Fruit fly (Drosophila melanogaster) whole organism, embryonic: Measurements from ENCODE around the gene mRpL12.

ENCODE experiments used
- Asciz ChIP-seq: fragments of 200-800 bp; sonication (Bioruptor generic); optimal IDR thresholded peaks from 2 replicates; lab custom pipeline; 2017; ENCODE audit warnings: missing biosample characterization, mild to moderate bottlenecking, missing genetic modification characterization, missing genetic modification reagents
- B-H1 ChIP-seq: fragments of 200-800 bp; sonication (Bioruptor generic); IDR thresholded peaks from 3 replicates; pipeline ENCODE4 v1.3.6; 2022; ENCODE audit warnings: missing biosample characterization, missing genetic modification characterization
- Bdp1 ChIP-seq: fragments of 200-800 bp; sonication (Bioruptor generic); optimal IDR thresholded peaks from 3 replicates; lab custom pipeline; 2016; ENCODE audit warnings: missing biosample characterization, missing genetic modification characterization
- Blimp-1 ChIP-seq: fragments of 200-800 bp; sonication (Bioruptor generic); optimal IDR thresholded peaks from 3 replicates; lab custom pipeline; 2018; ENCODE audit warnings: missing biosample characterization, missing genetic modification characterization, mild to moderate bottlenecking, moderate library complexity, missing genetic modification reagents
- CG10979 ChIP-seq: fragments of 200-800 bp; sonication (Bioruptor generic); optimal IDR thresholded peaks from 2 replicates; lab custom pipeline; 2018; ENCODE audit warnings: missing biosample characterization, mild to moderate bottlenecking, missing genetic modification characterization, moderate library complexity
- CG11093 ChIP-seq: fragments of 200-800 bp; sonication (Bioruptor generic); IDR thresholded peaks from 3 replicates; pipeline ENCODE4 v1.3.6; 2022; ENCODE audit warnings: missing biosample characterization, missing genetic modification characterization
- CG11560 ChIP-seq: fragments of 200-800 bp; sonication (Bioruptor generic); IDR thresholded peaks from 3 replicates; pipeline ENCODE4 v1.3.6; 2022; ENCODE audit warnings: missing biosample characterization, missing genetic modification characterization
- CG12659 ChIP-seq: fragments of 200-800 bp; sonication (Bioruptor generic); optimal IDR thresholded peaks from 3 replicates; lab custom pipeline; 2017; ENCODE audit warnings: mild to moderate bottlenecking, missing biosample characterization, missing genetic modification reagents, missing genetic modification characterization
- CG13424 ChIP-seq: fragments of 200-800 bp; sonication (Bioruptor generic); optimal IDR thresholded peaks from 2 replicates; lab custom pipeline; 2019; ENCODE audit warnings: missing biosample characterization, mild to moderate bottlenecking, missing genetic modification characterization, moderate library complexity
- CG18011 ChIP-seq: fragments of 200-800 bp; sonication (Bioruptor generic); optimal IDR thresholded peaks from 2 replicates; lab custom pipeline; 2017; ENCODE audit warnings: missing biosample characterization, missing genetic modification characterization, mild to moderate bottlenecking, moderate library complexity, missing genotype
- CG2712 ChIP-seq: fragments of 200-800 bp; optimal IDR thresholded peaks from 3 replicates; lab custom pipeline; 2019; ENCODE audit warnings: missing biosample characterization, mild to moderate bottlenecking, missing genetic modification characterization, moderate library complexity
- CG31365 ChIP-seq: fragments of 200-800 bp; sonication (Bioruptor generic); optimal IDR thresholded peaks from 2 replicates; lab custom pipeline; 2018; ENCODE audit warnings: missing biosample characterization, mild to moderate bottlenecking, missing genetic modification characterization
- CG3163 ChIP-seq: fragments of 200-800 bp; sonication (Bioruptor generic); optimal IDR thresholded peaks from 3 replicates; lab custom pipeline; 2016; ENCODE audit warnings: missing biosample characterization, missing genetic modification characterization
- CG3407 ChIP-seq: fragments of 200-800 bp; sonication (Bioruptor generic); optimal IDR thresholded peaks from 2 replicates; lab custom pipeline; 2018; ENCODE audit warnings: missing biosample characterization, mild to moderate bottlenecking, missing genetic modification characterization
- CG4707 ChIP-seq: fragments of 200-800 bp; sonication (Bioruptor generic); optimal IDR thresholded peaks from 2 replicates; lab custom pipeline; 2018; ENCODE audit warnings: missing biosample characterization, mild to moderate bottlenecking, missing genetic modification characterization, moderate library complexity
- CG5953 ChIP-seq: fragments of 200-800 bp; sonication (Bioruptor generic); IDR thresholded peaks from 2 replicates; pipeline ENCODE4 v1.3.6; 2022; ENCODE audit warnings: missing biosample characterization, missing genetic modification characterization
- CG7372 ChIP-seq: fragments of 200-800 bp; sonication (Bioruptor generic); IDR thresholded peaks from 2 replicates; pipeline ENCODE4 v1.3.6; 2022; ENCODE audit warnings: missing biosample characterization, missing genetic modification characterization
- CG8281 ChIP-seq: fragments of 200-800 bp; sonication (Bioruptor generic); optimal IDR thresholded peaks from 2 replicates; lab custom pipeline; 2018; ENCODE audit warnings: missing biosample characterization, mild to moderate bottlenecking, missing genetic modification characterization, moderate library complexity
- CG9817 ChIP-seq: fragments of 200-800 bp; sonication (Bioruptor generic); optimal IDR thresholded peaks from 2 replicates; lab custom pipeline; 2018; ENCODE audit warnings: missing biosample characterization, mild to moderate bottlenecking, missing genetic modification characterization, moderate library complexity
- CHES-1-like ChIP-seq: fragments of 200-800 bp; sonication (Bioruptor generic); optimal IDR thresholded peaks from 2 replicates; lab custom pipeline; 2016; ENCODE audit warnings: missing biosample characterization, missing genetic modification characterization
- CoRest ChIP-seq: fragments of 200-800 bp; sonication (Bioruptor generic); optimal IDR thresholded peaks from 3 replicates; lab custom pipeline; 2018; ENCODE audit warnings: missing biosample characterization, mild to moderate bottlenecking, missing genetic modification characterization, moderate library complexity
- Dek ChIP-seq: fragments of 200-800 bp; sonication (Bioruptor generic); optimal IDR thresholded peaks from 3 replicates; lab custom pipeline; 2019; ENCODE audit warnings: missing biosample characterization, mild to moderate bottlenecking, missing genetic modification characterization, moderate library complexity
- HmgZ ChIP-seq: fragments of 200-800 bp; sonication (Bioruptor generic); optimal IDR thresholded peaks from 2 replicates; lab custom pipeline; 2018; ENCODE audit warnings: missing biosample characterization, mild to moderate bottlenecking, missing genetic modification characterization
- Hr78 ChIP-seq, 2 experiments: fragments of 200-800 bp in 1 of 2; fragments of >200 bp in 1 of 2; sonication (Bioruptor generic) in 1 of 2; optimal IDR thresholded peaks; 2 replicates each; lab custom pipeline; 2017 to 2019; ENCODE audit warnings: missing biosample characterization in 2 of 2, missing genetic modification characterization in 2 of 2, mild to moderate bottlenecking in 1 of 2, moderate library complexity in 1 of 2
- Mad ChIP-seq: fragments of 200-800 bp; sonication (Bioruptor generic); optimal IDR thresholded peaks from 2 replicates; lab custom pipeline; 2016; ENCODE audit warnings: missing biosample characterization, missing genetic modification characterization
- Med ChIP-seq: fragments of 200-800 bp; sonication (Bioruptor generic); peaks from one replicate; lab custom pipeline; 2016; ENCODE audit warnings: missing biosample characterization, missing genetic modification characterization, mild to moderate bottlenecking, inconsistent platforms, moderate library complexity
- NC2β ChIP-seq: fragments of 200-800 bp; sonication (Bioruptor generic); optimal IDR thresholded peaks from 2 replicates; lab custom pipeline; 2016; ENCODE audit warnings: missing biosample characterization, missing genetic modification characterization
- NK7.1 ChIP-seq: fragments of 200-800 bp; sonication (Bioruptor generic); optimal IDR thresholded peaks from 3 replicates; lab custom pipeline; 2016; ENCODE audit warnings: missing biosample characterization, missing genetic modification characterization
- Poxn ChIP-seq: fragments of 200-800 bp; sonication (Bioruptor generic); IDR thresholded peaks from 2 replicates; pipeline ENCODE4 v1.3.6; 2022; ENCODE audit warnings: missing biosample characterization, missing genetic modification characterization
- Ravus ChIP-seq: fragments of 200-800 bp; sonication (Bioruptor generic); IDR thresholded peaks from 2 replicates; pipeline ENCODE4 v1.3.6; 2022; ENCODE audit warnings: missing biosample characterization, missing genetic modification characterization
- al ChIP-seq: fragments of 200-800 bp; sonication (Bioruptor generic); IDR thresholded peaks from 2 replicates; pipeline ENCODE4 v1.3.6; 2022; ENCODE audit warnings: missing biosample characterization, missing genetic modification characterization
- br ChIP-seq: fragments of >200 bp; optimal IDR thresholded peaks from 2 replicates; lab custom pipeline; 2017
- cad ChIP-seq: fragments of >200 bp; optimal IDR thresholded peaks from 2 replicates; lab custom pipeline; 2017; ENCODE audit warnings: missing biosample characterization, missing genetic modification characterization
- corto ChIP-seq: fragments of 200-800 bp; sonication (Bioruptor generic); optimal IDR thresholded peaks from 2 replicates; lab custom pipeline; 2016; ENCODE audit warnings: missing biosample characterization, mild to moderate bottlenecking, missing genetic modification characterization, moderate library complexity
- dysf ChIP-seq: fragments of 200-800 bp; sonication (Bioruptor generic); IDR thresholded peaks from 3 replicates; pipeline ENCODE4 v1.3.6; 2022; ENCODE audit warnings: missing biosample characterization, missing genetic modification characterization
- grau ChIP-seq: fragments of 200-800 bp; optimal IDR thresholded peaks from 3 replicates; lab custom pipeline; 2019; ENCODE audit warnings: missing biosample characterization, mild to moderate bottlenecking, missing genetic modification characterization, moderate library complexity
- hb ChIP-seq: fragments of 200-800 bp; sonication (Bioruptor generic); IDR thresholded peaks from 3 replicates; pipeline ENCODE4 v1.3.6; 2022; ENCODE audit warnings: missing biosample characterization, missing genetic modification characterization; ENCODE audit not compliant: partially characterized antibody
- insv ChIP-seq, 2 experiments: fragments of 200-800 bp; sonication (Bioruptor generic); optimal IDR thresholded peaks; 3 replicates each; lab custom pipeline; 2016 to 2018; ENCODE audit warnings: missing biosample characterization in 2 of 2, missing genetic modification characterization in 2 of 2
- peb ChIP-seq: fragments of 200-800 bp; sonication (Bioruptor generic); IDR thresholded peaks from 2 replicates; pipeline ENCODE4 v1.3.6; 2022; ENCODE audit warnings: missing biosample characterization, missing genetic modification characterization
- ranshi ChIP-seq: fragments of 200-800 bp; sonication (Bioruptor generic); IDR thresholded peaks from 2 replicates; pipeline ENCODE4 v1.3.6; 2022; ENCODE audit warnings: missing biosample characterization, missing genetic modification characterization
- row ChIP-seq: fragments of 200-800 bp; sonication (Bioruptor generic); IDR thresholded peaks from 3 replicates; pipeline ENCODE4 v1.3.6; 2022; ENCODE audit warnings: missing biosample characterization, missing genetic modification characterization
- run ChIP-seq: fragments of 200-800 bp; sonication (Bioruptor generic); optimal IDR thresholded peaks from 3 replicates; lab custom pipeline; 2018; ENCODE audit warnings: missing biosample characterization, mild to moderate bottlenecking, missing genetic modification characterization
- scrt ChIP-seq: fragments of 200-800 bp; sonication (Bioruptor generic); optimal IDR thresholded peaks from 2 replicates; lab custom pipeline; 2018; ENCODE audit warnings: missing biosample characterization, mild to moderate bottlenecking, missing genetic modification characterization, moderate library complexity
- sd ChIP-seq: fragments of 200-800 bp; sonication (Bioruptor generic); optimal IDR thresholded peaks from 3 replicates; lab custom pipeline; 2018; ENCODE audit warnings: missing biosample characterization, mild to moderate bottlenecking, missing genetic modification characterization, moderate library complexity
- sens ChIP-seq: fragments of 200-800 bp; sonication (Bioruptor generic); peaks from one replicate; lab custom pipeline; 2016; ENCODE audit warnings: missing biosample characterization, missing genetic modification characterization
- sens-2 ChIP-seq: fragments of 200-800 bp; sonication (Bioruptor generic); IDR thresholded peaks from 2 replicates; pipeline ENCODE4 v1.3.6; 2022; ENCODE audit warnings: missing biosample characterization, missing genetic modification characterization
- sima ChIP-seq: fragments of 200-800 bp; sonication (Bioruptor generic); optimal IDR thresholded peaks from 2 replicates; lab custom pipeline; 2016; ENCODE audit warnings: missing biosample characterization, missing genetic modification characterization
- slbo ChIP-seq: fragments of 200-800 bp; sonication (Bioruptor generic); IDR thresholded peaks from 2 replicates; pipeline ENCODE4 v1.3.6; 2022; ENCODE audit warnings: missing biosample characterization, missing genetic modification characterization
- slp2 ChIP-seq: fragments of 200-800 bp; sonication (Bioruptor generic); optimal IDR thresholded peaks from 2 replicates; lab custom pipeline; 2016; ENCODE audit warnings: missing biosample characterization, missing genetic modification characterization
- wek ChIP-seq: fragments of 200-800 bp; sonication (Bioruptor generic); optimal IDR thresholded peaks from 3 replicates; lab custom pipeline; 2018; ENCODE audit warnings: missing biosample characterization, mild to moderate bottlenecking, missing genetic modification characterization, moderate library complexity

Gene mRpL12

DNA sequence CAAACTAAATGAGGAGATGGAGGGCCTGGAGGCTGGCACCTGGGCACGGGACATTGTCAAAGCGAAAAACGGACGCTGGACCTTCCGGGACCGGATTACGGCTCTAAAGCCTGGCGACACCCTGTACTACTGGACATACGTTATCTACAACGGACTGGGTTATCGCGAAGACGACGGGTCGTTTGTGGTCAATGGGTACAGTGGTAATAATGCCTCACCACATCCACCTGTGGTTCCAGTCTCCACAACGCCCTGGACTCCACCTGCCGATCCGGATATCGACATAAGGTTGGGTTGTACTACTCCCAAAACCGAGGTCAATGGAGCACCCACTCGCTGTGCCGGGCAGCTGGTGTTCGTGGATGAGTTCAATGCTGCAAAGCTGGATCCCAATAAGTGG lies 1.4 kb upstream of the mRpL12 start:
- no peak for TF ChIP-seq NC2β (GFP tag; lab: Kevin White, UChicago)

DNA sequence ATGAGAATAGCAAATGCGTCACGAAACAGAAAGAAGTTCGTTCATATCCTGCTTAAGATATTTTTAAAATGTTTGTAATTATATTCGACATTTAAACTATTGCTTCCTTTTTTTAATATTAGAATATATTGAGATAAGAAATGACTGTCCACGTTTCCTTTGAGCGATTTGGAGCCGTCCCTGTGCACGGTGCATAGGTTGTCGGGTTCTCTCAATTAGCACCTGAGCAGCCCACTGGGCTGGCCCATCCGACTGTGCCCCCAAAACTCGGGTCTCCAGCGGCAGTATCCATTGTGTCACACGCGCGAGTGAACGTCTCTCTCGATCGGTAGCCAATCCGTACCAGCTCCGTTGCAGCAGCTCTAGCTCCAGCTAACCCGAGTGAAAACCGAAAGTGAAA lies 2.0 kb downstream of the mRpL12 start, which contains the start of gene CG13313:
Gene CG13313 (plus strand): TSS at position 301 of the 400 bp plus-strand sequence.
- TF ChIP-seq Med (peak; percentile 28), CoRest (tag; lab: Kevin White, UChicago) (peak; percentile 18), Bdp1 (GFP tag; lab: Kevin White, UChicago) (no peak), br (lab: Kevin White, UChicago) (no peak), Ravus (GFP tag; lab: Robert Waterston, UW) (no peak), Mad (no peak), corto (no peak), CG11093 (GFP tag; lab: Robert Waterston, UW) (no peak), scrt (GFP tag; lab: Kevin White, UChicago) (no peak), CG31365 (no peak), CG13424 (tag; lab: Kevin White, UChicago) (peak; percentile 18), wek (GFP tag; lab: Kevin White, UChicago) (no peak), grau (tag; lab: Kevin White, UChicago) (peak; percentile 31), NK7.1 (GFP tag; lab: Kevin White, UChicago) (no peak), CG9817 (tag; lab: Kevin White, UChicago) (peak; percentile 7), CG7372 (GFP tag; lab: Robert Waterston, UW) (no peak), CG2712 (peak; percentile 27), CG8281 (tag; lab: Kevin White, UChicago) (no peak), CG11560 (no peak), dysf (GFP tag; lab: Robert Waterston, UW) (peak; percentile 7; the same call in 1 of the 3 replicates), B-H1 (GFP tag; lab: Robert Waterston, UW) (no peak), sens-2 (GFP tag; lab: Robert Waterston, UW) (no peak), row (GFP tag; lab: Robert Waterston, UW) (peak; percentile 49), sd (tag; lab: Kevin White, UChicago) (no peak), CG3163 (GFP tag; lab: Kevin White, UChicago) (no peak), Poxn (GFP tag; lab: Robert Waterston, UW) (no peak), CG18011 (GFP tag; lab: Kevin White, UChicago) (no peak), cad (GFP tag; lab: Kevin White, UChicago) (no peak), CG3407 (GFP tag; lab: Kevin White, UChicago) (no peak), Dek (tag; lab: Kevin White, UChicago) (no peak), CG12659 (GFP tag; lab: Kevin White, UChicago) (peak; percentile 24), slbo (no peak), Blimp-1 (peak; percentile 51), run (tag; lab: Kevin White, UChicago) (no peak), slp2 (GFP tag; lab: Kevin White, UChicago) (no peak), insv (GFP tag; optimal IDR thresholded peaks at IDR 0.05; lab: Kevin White, UChicago) (no peak), al (GFP tag; lab: Robert Waterston, UW) (no peak), CG4707 (GFP tag; lab: Kevin White, UChicago) (no peak), hb (no peak), HmgZ (tag; lab: Kevin White, UChicago) (no peak), Asciz (GFP tag; lab: Kevin White, UChicago) (no peak), peb (GFP tag; lab: Robert Waterston, UW) (no peak), CHES-1-like (GFP tag; lab: Kevin White, UChicago) (no peak), ranshi (GFP tag; lab: Robert Waterston, UW) (no peak), CG5953 (GFP tag; lab: Robert Waterston, UW) (no peak), Hr78 (GFP tag; optimal IDR thresholded peaks at IDR 0.05; lab: Kevin White, UChicago) (peak in 1 of 2 experiments; percentile 5), sens (GFP tag; lab: Kevin White, UChicago) (peak; percentile 69), sima (GFP tag; lab: Kevin White, UChicago) (no peak), CG10979 (tag; lab: Kevin White, UChicago) (peak; percentile 20)
